Worm (Caenorhabditis elegans) whole organism, L4 larva: ENCODE results near the gene T05C12.15.
A peak's percentile ranks its signal among the peaks of the same experiment; 100 is the strongest.

Source experiments
- F26F4.8 ChIP-seq: fragments of 200-800 bp; sonication (Bioruptor generic); conservative IDR thresholded peaks from 2 replicates; pipeline ENCODE4 v1.3.6; 2022; ENCODE audit warnings: missing genetic modification characterization, missing compliant biosample characterization
- F37D6.2 ChIP-seq: sonication (generic microtip); optimal IDR thresholded peaks from 2 replicates; lab custom pipeline; 2016; ENCODE audit warnings: mild to moderate bottlenecking, missing genetic modification characterization, missing compliant biosample characterization
- F49E8.2 ChIP-seq: sonication (generic microtip); optimal IDR thresholded peaks from 2 replicates; lab custom pipeline; 2016; ENCODE audit warnings: missing compliant biosample characterization, mild to moderate bottlenecking, missing genetic modification characterization, borderline replicate concordance
- Y48G9A.11 ChIP-seq: fragments of 200-800 bp; sonication (Bioruptor generic); IDR thresholded peaks from 2 replicates; pipeline ENCODE4 v1.3.6; 2022; ENCODE audit warnings: missing genetic modification reagents, missing genetic modification characterization, missing compliant biosample characterization
- Y5F2A.4 ChIP-seq: fragments of 200-800 bp; sonication (Bioruptor generic); optimal IDR thresholded peaks from 2 replicates; lab custom pipeline; 2018; ENCODE audit warnings: mild to moderate bottlenecking, missing genetic modification characterization, missing compliant biosample characterization
- aha-1 ChIP-seq: fragments of 150-350 bp; peaks from one replicate; lab custom pipeline; 2014; ENCODE audit warnings: missing biosample characterization, missing genetic modification characterization
- attf-4 ChIP-seq: sonication (generic microtip); optimal IDR thresholded peaks from 3 replicates; lab custom pipeline; 2017; ENCODE audit warnings: missing biosample characterization, missing genetic modification characterization
- ceh-20 ChIP-seq: fragments of 200-800 bp; sonication (Bioruptor generic); IDR thresholded peaks from 2 replicates; pipeline ENCODE4 v1.3.6; 2022; ENCODE audit warnings: missing genetic modification reagents, missing genetic modification characterization, missing compliant biosample characterization
- ceh-62 ChIP-seq: sonication (generic microtip); optimal IDR thresholded peaks from 2 replicates; lab custom pipeline; 2017; ENCODE audit warnings: missing biosample characterization, missing genetic modification characterization
- ctbp-1 ChIP-seq: fragments of 200-800 bp; sonication (Bioruptor generic); IDR thresholded peaks from 2 replicates; pipeline ENCODE4 v1.3.6; 2022; ENCODE audit warnings: missing genetic modification reagents, missing genetic modification characterization, missing compliant biosample characterization
- daf-16 ChIP-seq, 3 experiments: sonication (generic microtip); optimal IDR thresholded peaks; 2 replicates each; lab custom pipeline; 2016 to 2017; ENCODE audit warnings: missing genetic modification characterization in 3 of 3, missing genetic modification reagents in 3 of 3, mild to moderate bottlenecking in 2 of 3, missing compliant biosample characterization in 2 of 3, missing biosample characterization in 1 of 3, moderate library complexity in 1 of 3
- dmd-9 ChIP-seq: fragments of 200-800 bp; sonication (Bioruptor generic); IDR thresholded peaks from 2 replicates; pipeline ENCODE4 v1.3.6; 2022; ENCODE audit warnings: missing genetic modification reagents, missing genetic modification characterization, missing compliant biosample characterization
- dpl-1 ChIP-seq: fragments of 150-350 bp; optimal IDR thresholded peaks from 2 replicates; lab custom pipeline; 2014; ENCODE audit warnings: missing biosample characterization, missing genetic modification reagents, missing genetic modification characterization
- egl-43 ChIP-seq: fragments of 200-800 bp; sonication (Bioruptor generic); IDR thresholded peaks from 2 replicates; pipeline ENCODE4 v1.3.6; 2022; ENCODE audit warnings: missing genetic modification reagents, missing genetic modification characterization, missing compliant biosample characterization
- fos-1 ChIP-seq: fragments of 150-350 bp; optimal IDR thresholded peaks from 2 replicates; lab custom pipeline; 2014; ENCODE audit warnings: missing biosample characterization, missing genetic modification characterization
- gei-8 ChIP-seq: fragments of 200-800 bp; sonication (Bioruptor generic); optimal IDR thresholded peaks from 2 replicates; lab custom pipeline; 2018; ENCODE audit warnings: mild to moderate bottlenecking, missing genetic modification characterization, missing compliant biosample characterization
- hlh-11 ChIP-seq: fragments of 200-800 bp; sonication (Bioruptor generic); optimal IDR thresholded peaks from 2 replicates; lab custom pipeline; 2018; ENCODE audit warnings: mild to moderate bottlenecking, missing genetic modification characterization, missing compliant biosample characterization
- hmg-1.1 ChIP-seq: fragments of 200-800 bp; sonication (Bioruptor generic); IDR thresholded peaks from 2 replicates; pipeline ENCODE4 v1.3.6; 2022; ENCODE audit warnings: missing genetic modification reagents, missing genetic modification characterization, missing compliant biosample characterization
- jun-1 ChIP-seq: fragments of 150-350 bp; optimal IDR thresholded peaks from 2 replicates; lab custom pipeline; 2014; ENCODE audit warnings: missing biosample characterization, missing genetic modification reagents, missing genetic modification characterization
- lim-7 ChIP-seq: fragments of 200-800 bp; sonication (Bioruptor generic); IDR thresholded peaks from 2 replicates; pipeline ENCODE4 v1.3.6; 2022; ENCODE audit warnings: missing genetic modification characterization, missing compliant biosample characterization
- lin-1 ChIP-seq: fragments of 200-800 bp; sonication (Bioruptor generic); IDR thresholded peaks from 2 replicates; pipeline ENCODE4 v1.3.6; 2022; ENCODE audit warnings: missing genetic modification reagents, missing genetic modification characterization, missing compliant biosample characterization
- lin-38 ChIP-seq: fragments of 200-800 bp; sonication (Bioruptor generic); IDR thresholded peaks from 2 replicates; pipeline ENCODE4 v1.3.6; 2022; ENCODE audit warnings: missing genetic modification reagents, missing genetic modification characterization, missing compliant biosample characterization
- lsy-2 ChIP-seq, 2 experiments: fragments of 150-350 bp in 1 of 2; sonication (generic microtip) in 1 of 2; optimal IDR thresholded peaks; 2 replicates each; lab custom pipeline; 2014 to 2017; ENCODE audit warnings: missing biosample characterization in 2 of 2, missing genetic modification characterization in 2 of 2
- mxl-2 ChIP-seq: fragments of 200-800 bp; sonication (Bioruptor generic); conservative IDR thresholded peaks from 2 replicates; pipeline ENCODE4 v1.3.6; 2022; ENCODE audit warnings: missing genetic modification reagents, missing genetic modification characterization, missing compliant biosample characterization
- nhr-11 ChIP-seq: fragments of 150-350 bp; optimal IDR thresholded peaks from 2 replicates; lab custom pipeline; 2014; ENCODE audit warnings: missing biosample characterization, missing genetic modification characterization
- nhr-111 ChIP-seq: fragments of 200-800 bp; sonication (Bioruptor generic); optimal IDR thresholded peaks from 2 replicates; lab custom pipeline; 2018; ENCODE audit warnings: mild to moderate bottlenecking, missing genetic modification characterization, missing compliant biosample characterization
- nhr-237 ChIP-seq: sonication (generic microtip); optimal IDR thresholded peaks from 2 replicates; lab custom pipeline; 2017; ENCODE audit warnings: missing biosample characterization, missing genetic modification characterization
- nhr-25 ChIP-seq: sonication (generic microtip); optimal IDR thresholded peaks from 2 replicates; lab custom pipeline; 2017; ENCODE audit warnings: missing genetic modification characterization, mild to moderate bottlenecking, missing compliant biosample characterization, antibody characterized with exemption, moderate library complexity, borderline replicate concordance; ENCODE audit not compliant: insufficient read depth
- nhr-28 ChIP-seq: fragments of 150-350 bp; optimal IDR thresholded peaks from 2 replicates; lab custom pipeline; 2014; ENCODE audit warnings: missing biosample characterization, missing genetic modification characterization
- nhr-41 ChIP-seq: fragments of 200-800 bp; sonication (Bioruptor generic); IDR thresholded peaks from 2 replicates; pipeline ENCODE4 v1.3.6; 2022; ENCODE audit warnings: missing genetic modification reagents, missing genetic modification characterization, missing compliant biosample characterization
- nhr-42 ChIP-seq: fragments of 200-800 bp; sonication (Bioruptor generic); IDR thresholded peaks from 2 replicates; pipeline ENCODE4 v1.3.6; 2022; ENCODE audit warnings: missing genetic modification characterization, missing compliant biosample characterization
- php-3 ChIP-seq: fragments of 200-800 bp; sonication (Bioruptor generic); IDR thresholded peaks from 2 replicates; pipeline ENCODE4 v1.3.6; 2022; ENCODE audit warnings: missing genetic modification reagents, missing genetic modification characterization, missing compliant biosample characterization
- pqm-1 ChIP-seq: sonication (generic microtip); optimal IDR thresholded peaks from 2 replicates; lab custom pipeline; 2017; ENCODE audit warnings: missing biosample characterization, missing genetic modification characterization
- sdz-12 ChIP-seq: fragments of 200-800 bp; sonication (Bioruptor generic); optimal IDR thresholded peaks from 2 replicates; lab custom pipeline; 2018; ENCODE audit warnings: mild to moderate bottlenecking, missing genetic modification characterization, missing compliant biosample characterization
- snpc-1.2 ChIP-seq: fragments of 200-800 bp; sonication (Bioruptor generic); IDR thresholded peaks from 2 replicates; pipeline ENCODE4 v1.3.6; 2022; ENCODE audit warnings: missing genetic modification reagents, missing genetic modification characterization, missing compliant biosample characterization
- snpc-4 ChIP-seq: fragments of 150-350 bp; optimal IDR thresholded peaks from 2 replicates; lab custom pipeline; 2014; ENCODE audit warnings: missing biosample characterization, missing genetic modification characterization
- spr-1 ChIP-seq: sonication (generic microtip); optimal IDR thresholded peaks from 2 replicates; lab custom pipeline; 2016; ENCODE audit warnings: mild to moderate bottlenecking, missing genetic modification characterization, missing compliant biosample characterization
- tra-1 ChIP-seq: fragments of 200-800 bp; sonication (Bioruptor generic); IDR thresholded peaks from 2 replicates; pipeline ENCODE4 v1.3.6; 2022; ENCODE audit warnings: missing genetic modification reagents, missing genetic modification characterization, missing compliant biosample characterization
- unc-130 ChIP-seq: sonication (generic microtip); optimal IDR thresholded peaks from 2 replicates; lab custom pipeline; 2016; ENCODE audit warnings: missing genetic modification reagents, missing genetic modification characterization, missing compliant biosample characterization
- unc-39 ChIP-seq: sonication (generic microtip); optimal IDR thresholded peaks from 2 replicates; lab custom pipeline; 2017; ENCODE audit warnings: missing biosample characterization, missing genetic modification characterization
- vab-7 ChIP-seq: fragments of 200-800 bp; sonication (Bioruptor generic); IDR thresholded peaks from 2 replicates; pipeline ENCODE4 v1.3.6; 2022; ENCODE audit warnings: missing genetic modification reagents, missing genetic modification characterization, missing compliant biosample characterization
- ztf-11 ChIP-seq: fragments of 150-350 bp; optimal IDR thresholded peaks from 2 replicates; lab custom pipeline; 2014; ENCODE audit warnings: missing biosample characterization, missing genetic modification characterization

The T05C12.15 gene

DNA sequence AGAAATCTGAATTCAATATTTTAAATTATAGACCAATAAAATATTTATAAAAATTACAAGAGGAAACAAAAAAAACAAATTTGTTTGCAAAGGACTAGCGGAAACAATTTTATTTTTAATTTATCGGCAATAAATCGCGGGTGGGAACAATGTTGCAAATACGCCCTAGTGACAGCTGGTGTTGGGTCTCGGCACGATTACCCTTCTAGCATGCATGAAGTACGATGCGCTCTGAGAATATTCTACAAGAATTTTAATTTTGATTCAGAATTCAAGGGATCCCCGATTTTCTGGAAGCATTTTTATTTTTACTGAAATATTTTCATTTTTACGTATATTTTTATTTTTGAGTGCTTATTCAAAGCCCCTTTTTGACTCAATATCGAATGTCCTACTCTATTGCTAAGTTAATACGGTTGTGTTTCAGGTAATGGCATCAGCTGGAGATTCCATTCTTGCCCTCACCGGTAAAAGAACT, 15.7 kb downstream of the T05C12.15 start, which contains the start of the genes mig-5 and cct-1 (continued):
- TF ChIP-seq unc-39 (tag; lab: Kevin White, UChicago) (no peak), attf-4 (tag; lab: Kevin White, UChicago) (no peak), vab-7 (GFP tag; lab: Robert Waterston, UW) (0 out of 2 replicates have a peak, but pooled peaks have one; percentile 29), jun-1 (tag; lab: Kevin White, UChicago) (peak; percentile 86), egl-43 (GFP tag; lab: Robert Waterston, UW) (peak; percentile 66), dmd-9 (GFP tag; lab: Robert Waterston, UW) (no peak), tra-1 (GFP tag; lab: Robert Waterston, UW) (peak; percentile 91), Y5F2A.4 (GFP tag; lab: Kevin White, UChicago) (peak; percentile 41), F37D6.2 (tag; lab: Kevin White, UChicago) (peak; percentile 88), sdz-12 (GFP tag; lab: Kevin White, UChicago) (no peak), ceh-20 (GFP tag; lab: Robert Waterston, UW) (peak; percentile 92), mxl-2 (GFP tag; lab: Robert Waterston, UW) (peak; percentile 57; the same call in 1 of the 2 replicates), ceh-62 (tag; lab: Kevin White, UChicago) (no peak), pqm-1 (tag; lab: Kevin White, UChicago) (peak; percentile 62), gei-8 (GFP tag; lab: Kevin White, UChicago) (no peak), ztf-11 (tag; lab: Kevin White, UChicago) (no peak), lim-7 (GFP tag; lab: Robert Waterston, UW) (no peak), fos-1 (peak; percentile 9), dpl-1 (peak; percentile 91), nhr-41 (no peak), snpc-1.2 (GFP tag; lab: Robert Waterston, UW) (no peak), nhr-28 (tag; lab: Kevin White, UChicago) (peak; percentile 91), php-3 (GFP tag; lab: Robert Waterston, UW) (peak; percentile 96), nhr-42 (GFP tag; lab: Robert Waterston, UW) (peak; percentile 78; the same call in 1 of the 2 replicates), nhr-25 (peak; percentile 93), daf-16 (GFP tag; optimal IDR thresholded peaks at IDR 0.05; lab: Kevin White, UChicago) (peak; percentile 61 to 87), daf-16 (tag; optimal IDR thresholded peaks at IDR 0.05; lab: Kevin White, UChicago) (peak; percentile 84), nhr-11 (tag; lab: Kevin White, UChicago) (peak; percentile 95), lsy-2 (tag; optimal IDR thresholded peaks at IDR 0.05; lab: Kevin White, UChicago) (peak; percentile 99 to 100), F26F4.8 (no peak), hmg-1.1 (GFP tag; lab: Robert Waterston, UW) (peak; percentile 98)

DNA sequence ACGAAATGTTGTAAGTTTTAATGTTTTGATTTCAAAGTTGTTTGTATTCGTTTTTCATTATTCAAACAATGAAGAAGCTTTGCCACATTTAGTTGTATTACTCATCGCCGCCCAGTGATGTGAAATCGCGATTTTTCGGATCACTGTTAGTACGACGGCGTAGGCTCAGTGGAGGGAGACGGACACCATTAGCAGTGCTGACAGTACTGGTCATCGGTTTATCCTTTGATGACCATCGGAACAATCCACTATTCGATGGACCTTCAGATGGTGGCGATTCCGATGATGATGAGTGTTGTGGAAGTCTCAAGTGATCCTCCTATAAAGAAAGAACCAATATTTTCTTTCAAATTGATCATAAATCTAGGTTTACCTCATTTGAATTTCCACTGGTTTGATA, 18.1 kb downstream of the T05C12.15 start:
- TF ChIP-seq lin-38 (GFP tag; lab: Robert Waterston, UW) = peak; percentile 54; the same call in 1 of the 2 replicates
- TF ChIP-seq F49E8.2 (tag; lab: Kevin White, UChicago) = peak; percentile 6
- no peak for TF ChIP-seq spr-1 (tag; lab: Kevin White, UChicago)
- peak; percentile 26; the same call in 1 of the 2 replicates for TF ChIP-seq ctbp-1 (GFP tag; lab: Robert Waterston, UW)
- TF ChIP-seq nhr-111 (GFP tag; lab: Kevin White, UChicago) = peak; percentile 29
- TF ChIP-seq lin-1 (GFP tag; lab: Robert Waterston, UW) = 0 out of 2 replicates have a peak, but pooled peaks have one; percentile 9

DNA sequence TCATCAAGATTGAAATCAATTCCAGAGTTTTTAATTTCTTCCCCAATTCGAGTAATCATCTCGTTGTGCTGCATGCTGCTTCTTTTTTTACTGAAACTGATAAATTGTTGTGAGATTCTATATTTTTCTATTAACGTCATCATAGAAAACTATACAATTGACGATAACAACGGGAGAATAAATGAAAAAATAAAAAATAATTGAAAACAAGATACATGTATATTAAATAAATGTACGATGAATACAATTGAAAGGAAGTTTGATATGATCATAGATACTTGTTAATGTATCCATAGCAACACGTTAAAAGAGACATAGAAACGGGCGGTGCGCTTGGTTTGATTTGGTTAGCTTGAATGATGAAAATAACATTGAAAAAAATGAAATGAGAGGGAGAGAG, 21.1 kb downstream of the T05C12.15 start, which contains the start of gene T05C12.8:
T05C12.8 (minus strand) TSS at position 101 of the 400 bp plus-strand sequence.
- no peak for TF ChIP-seq aha-1 (tag; lab: Kevin White, UChicago)
- no peak for TF ChIP-seq ctbp-1 (GFP tag; lab: Robert Waterston, UW)
- TF ChIP-seq snpc-4 (tag; lab: Kevin White, UChicago) = no peak
- no peak for TF ChIP-seq F49E8.2 (tag; lab: Kevin White, UChicago)
- TF ChIP-seq nhr-111 (GFP tag; lab: Kevin White, UChicago) = no peak
- no peak for TF ChIP-seq hlh-11 (tag; lab: Kevin White, UChicago)
- no peak for TF ChIP-seq F37D6.2 (tag; lab: Kevin White, UChicago)
- no peak for TF ChIP-seq dmd-9 (GFP tag; lab: Robert Waterston, UW)
- TF ChIP-seq unc-130 = no peak
- no peak for TF ChIP-seq Y48G9A.11 (GFP tag; lab: Robert Waterston, UW)
- TF ChIP-seq pqm-1 (tag; lab: Kevin White, UChicago) = no peak
- TF ChIP-seq ceh-20 (GFP tag; lab: Robert Waterston, UW) = no peak
- no peak for TF ChIP-seq Y5F2A.4 (GFP tag; lab: Kevin White, UChicago)
- no peak for TF ChIP-seq hmg-1.1 (GFP tag; lab: Robert Waterston, UW)
- no peak for TF ChIP-seq nhr-237 (tag; lab: Kevin White, UChicago)
- TF ChIP-seq, all 104 proteins: peak for 0
